Worm (Caenorhabditis elegans): ENCODE measurements around the gene fbxa-3.
"Not testable (repeated sequence)": the region's sequence is repeated elsewhere in the genome, so short reads cannot be mapped to it uniquely, and the experiment has no call there.

DNA sequence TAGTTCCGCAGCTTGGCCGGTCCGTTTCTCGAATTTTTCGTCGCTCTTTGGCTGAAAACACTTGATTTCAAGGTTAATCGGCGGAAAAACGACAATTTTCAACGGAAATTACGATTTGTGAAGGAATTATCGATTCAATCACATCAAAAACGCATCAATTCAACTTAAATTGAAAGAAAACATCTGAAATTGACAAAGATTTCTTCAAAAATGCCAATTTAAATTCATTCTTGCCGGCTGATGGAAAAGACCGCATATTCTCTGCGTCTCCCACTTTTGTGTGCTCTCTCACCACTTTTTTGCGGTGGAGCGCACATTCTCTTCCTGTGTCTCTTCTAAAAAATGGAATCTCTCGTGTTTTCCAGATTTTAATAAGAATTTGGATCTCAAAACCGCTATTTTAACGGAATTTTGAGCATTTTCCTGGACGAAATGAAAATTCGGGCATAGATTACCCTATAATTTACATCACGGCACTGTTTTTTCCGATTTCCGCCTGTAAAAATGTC, 40.7 kb upstream of the fbxa-3 start, which contains the start of gene C16C4.18:
- TF ChIP-seq fkh-10 (GFP tag; optimal IDR thresholded peaks at IDR 0.05); set-16 (GFP tag; IDR thresholded peaks at IDR 0.05); dve-1 (tag; optimal IDR thresholded peaks at IDR 0.05; ENCODE audit: insufficient read depth); daf-19 (GFP tag; conservative IDR thresholded peaks at IDR 0.05); mdl-1 (tag; optimal IDR thresholded peaks at IDR 0.05); nhr-25 (tag; optimal IDR thresholded peaks at IDR 0.05; ENCODE audit: borderline replicate concordance, insufficient read depth); lsy-2 (tag; optimal IDR thresholded peaks at IDR 0.05); gei-8 (GFP tag; optimal IDR thresholded peaks at IDR 0.05); aly-2 (tag; optimal IDR thresholded peaks at IDR 0.05); attf-4 (tag; optimal IDR thresholded peaks at IDR 0.05); R02D3.7 (tag; optimal IDR thresholded peaks at IDR 0.05); ctbp-1 (GFP tag; IDR thresholded peaks at IDR 0.05): not testable (repeated sequence)

Data from whole organism, L4 larva.